Fruit fly (Drosophila melanogaster) whole organism, embryonic: ENCODE results near the gene Ant2.

Experiments
- Abd-B ChIP-seq: fragments of 200-800 bp; sonication (Bioruptor generic); optimal IDR thresholded peaks from 2 replicates; lab custom pipeline; 2018; ENCODE audit warnings: missing biosample characterization, mild to moderate bottlenecking, missing genetic modification characterization, moderate library complexity
- Ada2b ChIP-seq: fragments of 200-800 bp; sonication (Bioruptor generic); IDR thresholded peaks from 2 replicates; pipeline ENCODE4 v1.3.6; 2022; ENCODE audit warnings: missing biosample characterization, missing genetic modification characterization
- CG1233 ChIP-seq: fragments of 200-800 bp; sonication (Bioruptor generic); optimal IDR thresholded peaks from 4 replicates; lab custom pipeline; 2018; ENCODE audit warnings: missing biosample characterization, mild to moderate bottlenecking, missing genetic modification characterization
- CG1832 ChIP-seq: fragments of 200-800 bp; sonication (Bioruptor generic); optimal IDR thresholded peaks from 2 replicates; lab custom pipeline; 2017; ENCODE audit warnings: missing biosample characterization, mild to moderate bottlenecking, missing genetic modification characterization, inconsistent platforms
- CG2116 ChIP-seq: fragments of 200-800 bp; sonication (Bioruptor generic); optimal IDR thresholded peaks from 3 replicates; lab custom pipeline; 2018; ENCODE audit warnings: missing biosample characterization, mild to moderate bottlenecking, missing genetic modification characterization
- CG2120 ChIP-seq: fragments of 200-800 bp; sonication (Bioruptor generic); optimal IDR thresholded peaks from 3 replicates; lab custom pipeline; 2016; ENCODE audit warnings: missing biosample characterization, missing genetic modification characterization
- CG2199 ChIP-seq: fragments of 200-800 bp; sonication (Bioruptor generic); IDR thresholded peaks from 3 replicates; pipeline ENCODE4 v1.3.6; 2022; ENCODE audit warnings: missing biosample characterization, missing genetic modification characterization
- CG31441 ChIP-seq: fragments of 200-800 bp; sonication (Bioruptor generic); IDR thresholded peaks from 2 replicates; pipeline ENCODE4 v1.3.6; 2022; ENCODE audit warnings: missing biosample characterization, missing genetic modification characterization
- CG33213 ChIP-seq: fragments of 200-800 bp; sonication (Bioruptor generic); optimal IDR thresholded peaks from 3 replicates; lab custom pipeline; 2016; ENCODE audit warnings: missing biosample characterization, missing genetic modification characterization
- CG43689 ChIP-seq: fragments of 200-800 bp; sonication (Bioruptor generic); IDR thresholded peaks from 2 replicates; pipeline ENCODE4 v1.3.6; 2022; ENCODE audit warnings: missing biosample characterization, missing genetic modification characterization
- CG5245 ChIP-seq: fragments of 200-800 bp; sonication (Bioruptor generic); optimal IDR thresholded peaks from 3 replicates; lab custom pipeline; 2016; ENCODE audit warnings: missing biosample characterization, missing genetic modification characterization
- CG5953 ChIP-seq: fragments of 200-800 bp; sonication (Bioruptor generic); IDR thresholded peaks from 2 replicates; pipeline ENCODE4 v1.3.6; 2022; ENCODE audit warnings: missing biosample characterization, missing genetic modification characterization
- CG6854 ChIP-seq: fragments of 200-800 bp; sonication (Bioruptor generic); optimal IDR thresholded peaks from 3 replicates; lab custom pipeline; 2017; ENCODE audit warnings: missing biosample characterization, mild to moderate bottlenecking, missing genetic modification characterization
- CG7556 ChIP-seq: fragments of 200-800 bp; sonication (Bioruptor generic); optimal IDR thresholded peaks from 2 replicates; lab custom pipeline; 2017; ENCODE audit warnings: missing biosample characterization, mild to moderate bottlenecking, missing genetic modification characterization
- CG8290 ChIP-seq, 3 experiments: fragments of 200-800 bp; sonication (Bioruptor generic); optimal IDR thresholded peaks; 2 replicates each; lab custom pipeline; 2016 to 2019; ENCODE audit warnings: missing biosample characterization in 3 of 3, missing genetic modification characterization in 3 of 3, mild to moderate bottlenecking in 2 of 3, moderate library complexity in 1 of 3
- CG8388 ChIP-seq: fragments of 200-800 bp; sonication (Bioruptor generic); optimal IDR thresholded peaks from 2 replicates; lab custom pipeline; 2019; ENCODE audit warnings: missing biosample characterization, mild to moderate bottlenecking, missing genetic modification characterization, moderate library complexity
- CG9437 ChIP-seq: fragments of 200-800 bp; sonication (Bioruptor generic); optimal IDR thresholded peaks from 2 replicates; lab custom pipeline; 2018; ENCODE audit warnings: missing biosample characterization, mild to moderate bottlenecking, missing genetic modification characterization
- CG9727 ChIP-seq: fragments of 200-800 bp; sonication (Bioruptor generic); optimal IDR thresholded peaks from 3 replicates; lab custom pipeline; 2017; ENCODE audit warnings: missing biosample characterization, mild to moderate bottlenecking, missing genetic modification characterization
- E2f2 ChIP-seq: fragments of 200-800 bp; sonication (Bioruptor generic); IDR thresholded peaks from 2 replicates; pipeline ENCODE4 v1.3.6; 2022; ENCODE audit warnings: missing biosample characterization, missing genetic modification characterization
- Gsc ChIP-seq: fragments of 200-800 bp; sonication (Bioruptor generic); IDR thresholded peaks from 2 replicates; pipeline ENCODE4 v1.3.6; 2022; ENCODE audit warnings: missing biosample characterization, missing genetic modification characterization
- HHEX ChIP-seq: fragments of 200-800 bp; sonication (Bioruptor generic); optimal IDR thresholded peaks from 3 replicates; lab custom pipeline; 2017; ENCODE audit warnings: missing biosample characterization, mild to moderate bottlenecking, missing genetic modification characterization, missing genetic modification reagents
- Hr3 ChIP-seq: fragments of 200-800 bp; sonication (Bioruptor generic); optimal IDR thresholded peaks from 3 replicates; lab custom pipeline; 2016; ENCODE audit warnings: missing biosample characterization, missing genetic modification characterization
- MESR4 ChIP-seq: fragments of 200-800 bp; sonication (Bioruptor generic); optimal IDR thresholded peaks from 2 replicates; lab custom pipeline; 2018; ENCODE audit warnings: missing biosample characterization, mild to moderate bottlenecking, missing genetic modification characterization, moderate library complexity
- MTF-1 ChIP-seq: fragments of 200-800 bp; sonication (Bioruptor generic); optimal IDR thresholded peaks from 2 replicates; lab custom pipeline; 2018; ENCODE audit warnings: missing biosample characterization, mild to moderate bottlenecking, missing genetic modification characterization, borderline replicate concordance
- Nf-YB ChIP-seq: fragments of 200-800 bp; sonication (Bioruptor generic); optimal IDR thresholded peaks from 3 replicates; lab custom pipeline; 2019; ENCODE audit warnings: missing biosample characterization, mild to moderate bottlenecking, missing genetic modification characterization, moderate library complexity
- Sox100B ChIP-seq: fragments of 200-800 bp; sonication (Bioruptor generic); optimal IDR thresholded peaks from 3 replicates; lab custom pipeline; 2018; ENCODE audit warnings: missing biosample characterization, mild to moderate bottlenecking, missing genetic modification characterization
- TFAM ChIP-seq: fragments of 200-800 bp; sonication (Bioruptor generic); optimal IDR thresholded peaks from 2 replicates; lab custom pipeline; 2017; ENCODE audit warnings: missing biosample characterization, missing genetic modification characterization, inconsistent platforms
- Tbp ChIP-seq: fragments of >200 bp; optimal IDR thresholded peaks from 2 replicates; lab custom pipeline; 2018; ENCODE audit warnings: missing biosample characterization, missing genetic modification characterization
- Usf ChIP-seq: fragments of 200-800 bp; sonication (Bioruptor generic); optimal IDR thresholded peaks from 2 replicates; lab custom pipeline; 2017; ENCODE audit warnings: missing genotype, missing biosample characterization, missing genetic modification characterization
- Xrp1 ChIP-seq: fragments of 200-800 bp; sonication (Bioruptor generic); IDR thresholded peaks from 2 replicates; pipeline ENCODE4 v1.3.6; 2022; ENCODE audit warnings: missing biosample characterization, missing genetic modification characterization
- abd-A ChIP-seq: fragments of 200-800 bp; sonication (Bioruptor generic); optimal IDR thresholded peaks from 3 replicates; lab custom pipeline; 2019; ENCODE audit warnings: missing biosample characterization, mild to moderate bottlenecking, missing genetic modification characterization, moderate library complexity
- ara ChIP-seq: fragments of 200-800 bp; sonication (Bioruptor generic); IDR thresholded peaks from 2 replicates; pipeline ENCODE4 v1.3.6; 2022; ENCODE audit warnings: missing biosample characterization, missing genetic modification characterization
- cato ChIP-seq: fragments of 200-800 bp; sonication (Bioruptor generic); optimal IDR thresholded peaks from 2 replicates; lab custom pipeline; 2016; ENCODE audit warnings: missing biosample characterization, missing genetic modification characterization, borderline replicate concordance
- chinmo ChIP-seq: fragments of 200-800 bp; sonication (Bioruptor generic); IDR thresholded peaks from 4 replicates; pipeline ENCODE4 v1.3.6; 2022; ENCODE audit warnings: missing biosample characterization, missing genetic modification characterization; ENCODE audit not compliant: partially characterized antibody
- dmrt11E ChIP-seq: fragments of 200-800 bp; sonication (Bioruptor generic); optimal IDR thresholded peaks from 3 replicates; lab custom pipeline; 2018; ENCODE audit warnings: missing biosample characterization, mild to moderate bottlenecking, missing genetic modification characterization, moderate library complexity
- gcm2 ChIP-seq: fragments of 200-800 bp; sonication (Bioruptor generic); optimal IDR thresholded peaks from 2 replicates; lab custom pipeline; 2016; ENCODE audit warnings: missing biosample characterization, missing genetic modification characterization
- gem ChIP-seq: fragments of 200-800 bp; sonication (Bioruptor generic); optimal IDR thresholded peaks from 2 replicates; lab custom pipeline; 2019; ENCODE audit warnings: missing biosample characterization, mild to moderate bottlenecking, missing genetic modification characterization, moderate library complexity
- gsb ChIP-seq: fragments of 200-800 bp; sonication (Bioruptor generic); IDR thresholded peaks from 2 replicates; pipeline ENCODE4 v1.3.6; 2022; ENCODE audit warnings: missing biosample characterization, missing genetic modification characterization
- insv ChIP-seq, 2 experiments: fragments of 200-800 bp; sonication (Bioruptor generic); optimal IDR thresholded peaks; 3 replicates each; lab custom pipeline; 2016 to 2018; ENCODE audit warnings: missing biosample characterization in 2 of 2, missing genetic modification characterization in 2 of 2
- lmd ChIP-seq: fragments of 200-800 bp; sonication (Bioruptor generic); IDR thresholded peaks from 2 replicates; pipeline ENCODE4 v1.3.6; 2022; ENCODE audit warnings: missing biosample characterization, missing genetic modification characterization
- nmo ChIP-seq: fragments of 200-800 bp; sonication (Bioruptor generic); optimal IDR thresholded peaks from 2 replicates; lab custom pipeline; 2018; ENCODE audit warnings: missing biosample characterization, mild to moderate bottlenecking, missing genetic modification characterization, moderate library complexity
- odd ChIP-seq: fragments of 200-800 bp; sonication (Bioruptor generic); optimal IDR thresholded peaks from 2 replicates; lab custom pipeline; 2017; ENCODE audit warnings: missing biosample characterization, mild to moderate bottlenecking, missing genetic modification characterization
- psq ChIP-seq: fragments of 200-800 bp; sonication (Bioruptor generic); optimal IDR thresholded peaks from 2 replicates; lab custom pipeline; 2017; ENCODE audit warnings: missing biosample characterization, missing genetic modification characterization
- pum ChIP-seq: fragments of 200-800 bp; sonication (Bioruptor generic); optimal IDR thresholded peaks from 2 replicates; lab custom pipeline; 2016; ENCODE audit warnings: missing biosample characterization, missing genetic modification characterization
- scrt ChIP-seq: fragments of 200-800 bp; sonication (Bioruptor generic); optimal IDR thresholded peaks from 2 replicates; lab custom pipeline; 2018; ENCODE audit warnings: missing biosample characterization, mild to moderate bottlenecking, missing genetic modification characterization, moderate library complexity
- sd ChIP-seq: fragments of 200-800 bp; sonication (Bioruptor generic); optimal IDR thresholded peaks from 3 replicates; lab custom pipeline; 2018; ENCODE audit warnings: missing biosample characterization, mild to moderate bottlenecking, missing genetic modification characterization, moderate library complexity
- slbo ChIP-seq: fragments of 200-800 bp; sonication (Bioruptor generic); IDR thresholded peaks from 2 replicates; pipeline ENCODE4 v1.3.6; 2022; ENCODE audit warnings: missing biosample characterization, missing genetic modification characterization
- so ChIP-seq: fragments of 200-800 bp; sonication (Bioruptor generic); IDR thresholded peaks from 3 replicates; pipeline ENCODE4 v1.3.6; 2022; ENCODE audit warnings: missing biosample characterization, missing genetic modification characterization
- tap ChIP-seq: fragments of 200-800 bp; optimal IDR thresholded peaks from 3 replicates; lab custom pipeline; 2019; ENCODE audit warnings: missing biosample characterization, mild to moderate bottlenecking, missing genetic modification characterization, moderate library complexity
- trem ChIP-seq: fragments of 200-800 bp; optimal IDR thresholded peaks from 3 replicates; lab custom pipeline; 2019; ENCODE audit warnings: missing biosample characterization, mild to moderate bottlenecking, missing genetic modification characterization, moderate library complexity
- wek ChIP-seq: fragments of 200-800 bp; sonication (Bioruptor generic); optimal IDR thresholded peaks from 3 replicates; lab custom pipeline; 2018; ENCODE audit warnings: missing biosample characterization, mild to moderate bottlenecking, missing genetic modification characterization, moderate library complexity

The Ant2 gene

dm6 chrX:10731801-10732200 lies 54.9 kb downstream of the Ant2 start (continued):
- TF ChIP-seq Tbp (GFP tag; lab: Kevin White, UChicago) (no peak), CG31441 (peak; percentile 77), Nf-YB (GFP tag; lab: Kevin White, UChicago) (peak; percentile 55), trem (peak; percentile 52), Ada2b (peak; percentile 57), lmd (GFP tag; lab: Robert Waterston, UW) (peak; percentile 54), TFAM (no peak), CG8388 (peak; percentile 64), CG5245 (GFP tag; lab: Kevin White, UChicago) (peak; percentile 1), gsb (GFP tag; lab: Robert Waterston, UW) (no peak), CG2120 (GFP tag; lab: Kevin White, UChicago) (peak; percentile 74), Abd-B (GFP tag; lab: Kevin White, UChicago) (peak; percentile 19), gem (tag; lab: Kevin White, UChicago) (peak; percentile 84), CG8290 (GFP tag; optimal IDR thresholded peaks at IDR 0.05; lab: Kevin White, UChicago) (no peak), CG8290 (tag; optimal IDR thresholded peaks at IDR 0.05; lab: Kevin White, UChicago) (no peak), nmo (GFP tag; lab: Kevin White, UChicago) (peak; percentile 60), CG43689 (GFP tag; lab: Robert Waterston, UW) (no peak), CG9437 (GFP tag; lab: Kevin White, UChicago) (peak; percentile 23), Xrp1 (GFP tag; lab: Robert Waterston, UW) (peak; percentile 74), odd (GFP tag; lab: Kevin White, UChicago) (peak; percentile 29), Sox100B (GFP tag; lab: Kevin White, UChicago) (peak; percentile 64), slbo (GFP tag; lab: Robert Waterston, UW) (peak; percentile 49), tap (peak; percentile 55), Hr3 (GFP tag; lab: Kevin White, UChicago) (peak; percentile 65), CG6854 (GFP tag; lab: Kevin White, UChicago) (peak; percentile 39), psq (GFP tag; lab: Kevin White, UChicago) (no peak), scrt (GFP tag; lab: Kevin White, UChicago) (peak; percentile 61)

dm6 chrX:10731357-10731756 lies 55.4 kb downstream of the Ant2 start:
- TF ChIP-seq insv (GFP tag; optimal IDR thresholded peaks at IDR 0.05; lab: Kevin White, UChicago) = peak in 1 of 2 experiments; percentile 18
- TF ChIP-seq Gsc (GFP tag; lab: Robert Waterston, UW) = no peak
- no peak for TF ChIP-seq CG2116 (GFP tag; lab: Kevin White, UChicago)
- TF ChIP-seq CG5953 (GFP tag; lab: Robert Waterston, UW) = no peak
- TF ChIP-seq HHEX (GFP tag; lab: Kevin White, UChicago) = no peak
- no peak for TF ChIP-seq MESR4 (GFP tag; lab: Kevin White, UChicago)
- no peak for TF ChIP-seq Usf (GFP tag; lab: Kevin White, UChicago)
- no peak for TF ChIP-seq CG9727
- 0 out of 4 replicates have a peak, but pooled peaks have one; percentile 73 for TF ChIP-seq chinmo (GFP tag; lab: Robert Waterston, UW)
- no peak for TF ChIP-seq dmrt11E (tag; lab: Kevin White, UChicago)
- TF ChIP-seq E2f2 (GFP tag; lab: Robert Waterston, UW) = no peak
- TF ChIP-seq CG33213 = no peak
- no peak for TF ChIP-seq cato (GFP tag; lab: Kevin White, UChicago)
- no peak for TF ChIP-seq CG7556
- no peak for TF ChIP-seq so (GFP tag; lab: Robert Waterston, UW)
- peak; percentile 95 for TF ChIP-seq abd-A (tag; lab: Kevin White, UChicago)
- peak; percentile 22 for TF ChIP-seq CG1832 (GFP tag; lab: Kevin White, UChicago)
- no peak for TF ChIP-seq MTF-1 (GFP tag; lab: Kevin White, UChicago)
- no peak for TF ChIP-seq CG1233
- peak; percentile 31; the same call in 1 of the 3 replicates for TF ChIP-seq CG2199 (GFP tag; lab: Robert Waterston, UW)
- TF ChIP-seq ara (GFP tag; lab: Robert Waterston, UW) = no peak
- TF ChIP-seq gcm2 (GFP tag; lab: Kevin White, UChicago) = no peak
- no peak for TF ChIP-seq pum (GFP tag; lab: Kevin White, UChicago)
- TF ChIP-seq wek (GFP tag; lab: Kevin White, UChicago) = peak; percentile 37
- peak; percentile 50 for TF ChIP-seq sd (tag; lab: Kevin White, UChicago)
